Worm (Caenorhabditis elegans) whole organism, L1 larva: Measurements from ENCODE around the gene K09E2.2.

Experiments
- C04F5.9 ChIP-seq: sonication (generic microtip); optimal IDR thresholded peaks from 2 replicates; lab custom pipeline; 2016; ENCODE audit warnings: missing genetic modification characterization, missing compliant biosample characterization
- C34B4.2 ChIP-seq: sonication (generic microtip); optimal IDR thresholded peaks from 2 replicates; lab custom pipeline; 2017; ENCODE audit warnings: mild to moderate bottlenecking, missing genetic modification characterization, missing compliant biosample characterization
- F16B12.6 ChIP-seq: fragments of 150-350 bp; optimal IDR thresholded peaks from 2 replicates; lab custom pipeline; 2014; ENCODE audit warnings: missing biosample characterization, missing genetic modification characterization
- aly-2 ChIP-seq: fragments of 150-350 bp; optimal IDR thresholded peaks from 2 replicates; lab custom pipeline; 2014; ENCODE audit warnings: missing biosample characterization, missing genetic modification characterization
- ceh-63 ChIP-seq: fragments of 200-800 bp; sonication (Bioruptor generic); optimal IDR thresholded peaks from 2 replicates; lab custom pipeline; 2018; ENCODE audit warnings: mild to moderate bottlenecking, missing genetic modification characterization, missing compliant biosample characterization
- ceh-88 ChIP-seq: fragments of 200-800 bp; sonication (Bioruptor generic); IDR thresholded peaks from 2 replicates; pipeline ENCODE4 v1.3.6; 2022; ENCODE audit warnings: missing genetic modification characterization, missing compliant biosample characterization
- dsc-1 ChIP-seq: sonication (generic microtip); optimal IDR thresholded peaks from 2 replicates; lab custom pipeline; 2016; ENCODE audit warnings: mild to moderate bottlenecking, missing genetic modification characterization, missing compliant biosample characterization
- egl-13 ChIP-seq: sonication (generic microtip); optimal IDR thresholded peaks from 2 replicates; lab custom pipeline; 2016; ENCODE audit warnings: missing genotype, missing genetic modification reagents, missing genetic modification characterization, missing compliant biosample characterization
- elt-2 ChIP-seq: sonication (generic microtip); optimal IDR thresholded peaks from 2 replicates; lab custom pipeline; 2016; ENCODE audit warnings: missing genetic modification characterization, mild to moderate bottlenecking, inconsistent platforms, missing compliant biosample characterization, missing genetic modification reagents
- fkh-4 ChIP-seq: sonication (generic microtip); optimal IDR thresholded peaks from 2 replicates; lab custom pipeline; 2016; ENCODE audit warnings: missing compliant biosample characterization, missing genetic modification characterization, borderline replicate concordance
- fos-1 ChIP-seq: fragments of 150-350 bp; optimal IDR thresholded peaks from 2 replicates; lab custom pipeline; 2014; ENCODE audit warnings: missing biosample characterization, missing genetic modification characterization
- grh-1 ChIP-seq: fragments of 200-800 bp; sonication (Bioruptor generic); IDR thresholded peaks from 2 replicates; pipeline ENCODE4 v1.3.6; 2022; ENCODE audit warnings: missing genetic modification reagents, missing genetic modification characterization, missing compliant biosample characterization
- hlh-4 ChIP-seq: sonication (generic microtip); optimal IDR thresholded peaks from 2 replicates; lab custom pipeline; 2016; ENCODE audit warnings: mild to moderate bottlenecking, missing genetic modification characterization, missing compliant biosample characterization
- hpl-2 ChIP-seq: fragments of 150-350 bp; optimal IDR thresholded peaks from 2 replicates; lab custom pipeline; 2014; ENCODE audit warnings: missing biosample characterization, missing genetic modification reagents, missing genetic modification characterization
- lin-13 ChIP-seq: fragments of 150-350 bp; optimal IDR thresholded peaks from 2 replicates; lab custom pipeline; 2014; ENCODE audit warnings: missing biosample characterization, missing genetic modification reagents, missing genetic modification characterization
- lin-14 ChIP-seq: fragments of 200-800 bp; sonication (Bioruptor generic); optimal IDR thresholded peaks from 2 replicates; lab custom pipeline; 2018; ENCODE audit warnings: mild to moderate bottlenecking, missing genetic modification characterization, moderate library complexity, missing compliant biosample characterization
- lin-35 ChIP-seq, 2 experiments: fragments of 150-350 bp; optimal IDR thresholded peaks; 2 replicates each; lab custom pipeline; 2014; ENCODE audit warnings: missing biosample characterization in 2 of 2, missing genetic modification characterization in 2 of 2, missing genetic modification reagents in 2 of 2
- lsy-2 ChIP-seq, 2 experiments: fragments of 150-350 bp; optimal IDR thresholded peaks; 2 replicates each; lab custom pipeline; 2014; ENCODE audit warnings: missing biosample characterization in 2 of 2, missing genetic modification characterization in 2 of 2
- mdl-1 ChIP-seq, 2 experiments: fragments of 150-350 bp; optimal IDR thresholded peaks; 2 replicates each; lab custom pipeline; 2014 to 2017; ENCODE audit warnings: missing biosample characterization in 2 of 2, missing genetic modification characterization in 2 of 2, inconsistent platforms in 1 of 2
- nhr-12 ChIP-seq: sonication (generic microtip); optimal IDR thresholded peaks from 2 replicates; lab custom pipeline; 2017; ENCODE audit warnings: missing biosample characterization, missing genetic modification characterization
- nhr-19 ChIP-seq: fragments of 200-800 bp; sonication (Bioruptor generic); conservative IDR thresholded peaks from 2 replicates; pipeline ENCODE4 v1.3.6; 2022; ENCODE audit warnings: missing genetic modification characterization, missing compliant biosample characterization
- nhr-20 ChIP-seq: sonication (generic microtip); optimal IDR thresholded peaks from 2 replicates; lab custom pipeline; 2016; ENCODE audit warnings: mild to moderate bottlenecking, missing genetic modification characterization, missing compliant biosample characterization
- nhr-237 ChIP-seq: fragments of 150-350 bp; optimal IDR thresholded peaks from 2 replicates; lab custom pipeline; 2014; ENCODE audit warnings: missing biosample characterization, missing genetic modification characterization
- nhr-71 ChIP-seq: sonication (generic microtip); optimal IDR thresholded peaks from 2 replicates; lab custom pipeline; 2016; ENCODE audit warnings: mild to moderate bottlenecking, missing genetic modification characterization, moderate library complexity, missing compliant biosample characterization
- nhr-77 ChIP-seq: fragments of 150-350 bp; optimal IDR thresholded peaks from 2 replicates; lab custom pipeline; 2014; ENCODE audit warnings: missing biosample characterization, missing genetic modification characterization
- nhr-85 ChIP-seq: sonication (generic microtip); peaks from one replicate; lab custom pipeline; 2016; ENCODE audit warnings: missing genetic modification characterization, inconsistent platforms, missing compliant biosample characterization
- pag-3 ChIP-seq: sonication (generic microtip); optimal IDR thresholded peaks from 2 replicates; lab custom pipeline; 2017; ENCODE audit warnings: missing genetic modification characterization, mild to moderate bottlenecking, missing compliant biosample characterization, antibody characterized with exemption, borderline replicate concordance; ENCODE audit not compliant: insufficient read depth
- pax-3 ChIP-seq: fragments of 200-800 bp; sonication (Bioruptor generic); optimal IDR thresholded peaks from 2 replicates; lab custom pipeline; 2018; ENCODE audit warnings: mild to moderate bottlenecking, missing genetic modification characterization, moderate library complexity, missing compliant biosample characterization
- pqm-1 ChIP-seq: sonication (generic microtip); optimal IDR thresholded peaks from 3 replicates; lab custom pipeline; 2017; ENCODE audit warnings: missing biosample characterization, missing genetic modification characterization
- rnt-1 ChIP-seq: sonication (generic microtip); optimal IDR thresholded peaks from 2 replicates; lab custom pipeline; 2016; ENCODE audit warnings: mild to moderate bottlenecking, missing genetic modification characterization, moderate library complexity, missing compliant biosample characterization
- snpc-4 ChIP-seq: fragments of 150-350 bp; optimal IDR thresholded peaks from 2 replicates; lab custom pipeline; 2014; ENCODE audit warnings: missing biosample characterization, missing genetic modification characterization
- snu-23 ChIP-seq: sonication (generic microtip); optimal IDR thresholded peaks from 2 replicates; lab custom pipeline; 2016; ENCODE audit warnings: missing genetic modification characterization, missing compliant biosample characterization
- sox-4 ChIP-seq: sonication (generic microtip); optimal IDR thresholded peaks from 2 replicates; lab custom pipeline; 2016; ENCODE audit warnings: missing genetic modification characterization, missing compliant biosample characterization
- swsn-7 ChIP-seq: sonication (generic microtip); optimal IDR thresholded peaks from 2 replicates; lab custom pipeline; 2016; ENCODE audit warnings: missing genetic modification characterization, missing compliant biosample characterization
- tbx-2 ChIP-seq: sonication (generic microtip); optimal IDR thresholded peaks from 2 replicates; lab custom pipeline; 2016; ENCODE audit warnings: missing genetic modification characterization, missing compliant biosample characterization
- unc-130 ChIP-seq: fragments of 150-350 bp; optimal IDR thresholded peaks from 2 replicates; lab custom pipeline; 2017; ENCODE audit warnings: missing biosample characterization, missing genetic modification characterization, inconsistent platforms
- xbp-1 ChIP-seq: sonication (generic microtip); optimal IDR thresholded peaks from 2 replicates; lab custom pipeline; 2016; ENCODE audit warnings: missing genetic modification characterization, missing compliant biosample characterization
- zip-4 ChIP-seq: fragments of 200-800 bp; sonication (Bioruptor generic); optimal IDR thresholded peaks from 2 replicates; lab custom pipeline; 2018; ENCODE audit warnings: mild to moderate bottlenecking, missing genetic modification characterization, moderate library complexity, missing compliant biosample characterization
- ztf-4 ChIP-seq: fragments of 150-350 bp; optimal IDR thresholded peaks from 2 replicates; lab custom pipeline; 2014; ENCODE audit warnings: missing biosample characterization, missing genetic modification characterization

The K09E2.2 gene

DNA sequence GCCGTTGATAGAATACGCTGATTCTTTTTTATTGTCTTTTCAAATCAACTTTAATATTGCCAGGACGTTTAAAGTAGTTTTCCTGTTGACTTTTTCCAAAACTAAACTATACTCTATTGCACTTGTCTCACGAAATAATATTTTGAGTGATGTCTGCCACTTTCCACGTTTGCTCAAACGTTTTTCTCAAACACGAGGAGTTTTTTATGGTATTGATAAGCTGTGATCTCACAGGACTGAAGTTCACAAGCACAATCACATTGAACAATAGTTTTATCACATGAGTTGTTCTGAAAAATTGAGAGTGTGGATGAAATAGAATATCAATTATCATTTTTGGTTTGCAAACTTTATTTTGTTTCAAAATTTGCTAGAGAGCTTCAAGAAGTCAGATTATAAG lies 47.0 kb downstream of the K09E2.2 start:
- TF ChIP-seq elt-2 (tag; lab: Kevin White, UChicago) (peak; percentile 48), pag-3 (tag; lab: Kevin White, UChicago) (no peak), egl-13 (tag; lab: Kevin White, UChicago) (no peak), nhr-12 (tag; lab: Kevin White, UChicago) (no peak), pax-3 (no peak), snpc-4 (tag; lab: Kevin White, UChicago) (no peak), swsn-7 (tag; lab: Kevin White, UChicago) (no peak), lin-35 (GFP tag; optimal IDR thresholded peaks at IDR 0.05; lab: Kevin White, UChicago) (peak in 1 of 2 experiments; percentile 2), C34B4.2 (no peak), nhr-20 (peak; percentile 49)

DNA sequence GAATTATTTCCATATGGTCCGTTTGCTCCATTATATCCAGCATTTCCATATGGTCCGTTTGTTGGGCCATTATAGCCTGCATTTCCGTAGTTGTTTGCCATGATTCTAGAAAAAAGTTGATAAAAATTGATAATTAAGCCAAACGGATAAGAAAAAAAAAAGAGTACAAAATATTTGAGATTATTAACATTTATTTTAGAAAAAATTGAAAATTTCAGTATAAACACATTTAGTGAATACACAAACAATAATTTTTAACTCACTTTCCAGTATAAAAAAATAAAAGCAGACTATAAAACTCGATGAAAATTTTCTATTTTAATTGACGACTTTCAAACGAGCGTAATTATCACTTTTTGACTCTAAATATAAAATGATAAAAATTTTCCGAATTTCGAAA lies 47.8 kb downstream of the K09E2.2 start, which contains the start of gene F53A9.9:
Gene F53A9.9 (minus strand): TSS at position 101 of the 400 bp plus-strand sequence.
- TF ChIP-seq grh-1 (GFP tag; lab: Robert Waterston, UW) (no peak), nhr-85 (no peak), hlh-4 (tag; lab: Kevin White, UChicago) (no peak), ceh-88 (GFP tag; lab: Robert Waterston, UW) (no peak), C34B4.2 (no peak), dsc-1 (tag; lab: Kevin White, UChicago) (no peak), pqm-1 (tag; lab: Kevin White, UChicago) (no peak), ceh-63 (GFP tag; lab: Kevin White, UChicago) (no peak), tbx-2 (tag; lab: Kevin White, UChicago) (no peak), mdl-1 (tag; optimal IDR thresholded peaks at IDR 0.05; lab: Kevin White, UChicago) (no peak), sox-4 (tag; lab: Kevin White, UChicago) (no peak), swsn-7 (tag; lab: Kevin White, UChicago) (no peak), aly-2 (tag; lab: Kevin White, UChicago) (no peak), xbp-1 (no peak), rnt-1 (tag; lab: Kevin White, UChicago) (no peak), nhr-237 (no peak)

DNA sequence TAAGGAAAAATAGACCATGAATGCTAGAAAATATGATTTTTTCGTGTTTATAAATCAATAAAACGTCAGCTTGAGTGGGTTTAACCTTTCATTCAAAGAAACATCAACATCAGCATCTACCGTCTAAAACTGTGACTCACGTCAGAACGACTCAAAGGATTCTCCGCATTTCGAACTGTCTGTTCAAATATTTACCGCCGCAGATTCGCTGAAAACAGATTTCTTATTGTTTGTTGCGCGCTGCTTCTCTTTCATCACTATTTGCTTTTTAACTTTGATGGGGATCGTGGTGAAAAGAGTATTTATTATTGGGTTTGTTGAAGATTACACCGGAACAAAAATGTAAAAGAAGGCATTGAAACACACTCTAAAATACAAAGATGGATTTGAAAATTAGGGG lies 48.4 kb downstream of the K09E2.2 start:
- TF ChIP-seq lin-14 (GFP tag; lab: Kevin White, UChicago), result peak; percentile 43
- TF ChIP-seq nhr-85, result no peak
- peak; percentile 31 for TF ChIP-seq nhr-77
- TF ChIP-seq, all 84 proteins: peak for 2

- TF ChIP-seq hpl-2 (GFP tag; lab: Kevin White, UChicago), result no peak
- TF ChIP-seq aly-2 (tag; lab: Kevin White, UChicago), result no peak
- no peak for TF ChIP-seq rnt-1 (tag; lab: Kevin White, UChicago)
- TF ChIP-seq fos-1 (tag; lab: Kevin White, UChicago), result no peak
- TF ChIP-seq, all 84 proteins: peak for 0
These were observed 50.3 kb downstream of the K09E2.2 start, which contains the start of gene tnt-2 for ce11 chrX:8723127-8723600. TSS of gene tnt-2 (minus strand) at chrX:8723550.

DNA sequence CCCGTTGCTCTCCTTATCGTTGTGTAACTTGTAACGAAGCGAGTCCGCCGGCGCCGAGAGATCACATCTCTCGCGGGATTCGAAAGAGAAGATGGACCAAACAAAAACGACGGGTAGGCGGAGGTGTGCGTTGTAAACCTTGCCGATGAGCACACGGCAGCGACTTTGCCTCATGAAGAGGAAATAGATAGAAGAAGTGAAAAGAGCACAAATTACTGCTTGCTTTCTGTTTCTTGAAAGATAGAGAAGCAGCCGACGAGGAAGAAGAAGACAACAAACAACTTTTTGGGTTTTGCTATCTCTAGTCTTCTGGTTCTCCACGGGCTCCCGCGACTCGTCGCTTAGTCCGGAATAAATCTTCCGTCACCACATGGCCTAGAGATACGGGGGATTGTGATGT lies 51.0 kb downstream of the K09E2.2 start:
- TF ChIP-seq lsy-2 (tag; optimal IDR thresholded peaks at IDR 0.05; lab: Kevin White, UChicago) (peak in 1 of 2 experiments; percentile 62), nhr-71 (tag; lab: Kevin White, UChicago) (peak; percentile 80), F16B12.6 (tag; lab: Kevin White, UChicago) (no peak), zip-4 (GFP tag; lab: Kevin White, UChicago) (no peak), pag-3 (tag; lab: Kevin White, UChicago) (peak; percentile 97), lin-14 (GFP tag; lab: Kevin White, UChicago) (peak; percentile 85), unc-130 (tag; lab: Kevin White, UChicago) (peak; percentile 31), mdl-1 (tag; optimal IDR thresholded peaks at IDR 0.05; lab: Kevin White, UChicago) (peak in 1 of 2 experiments; percentile 50), nhr-19 (GFP tag; lab: Robert Waterston, UW) (peak; percentile 46), swsn-7 (tag; lab: Kevin White, UChicago) (peak; percentile 26), tbx-2 (tag; lab: Kevin White, UChicago) (peak; percentile 12), dsc-1 (tag; lab: Kevin White, UChicago) (peak; percentile 66), C04F5.9 (tag; lab: Kevin White, UChicago) (no peak), lin-35 (GFP tag; optimal IDR thresholded peaks at IDR 0.05; lab: Kevin White, UChicago) (peak in 1 of 2 experiments; percentile 13), rnt-1 (tag; lab: Kevin White, UChicago) (peak; percentile 45), snu-23 (GFP tag; lab: Kevin White, UChicago) (peak; percentile 56), ztf-4 (tag; lab: Kevin White, UChicago) (peak; percentile 5), nhr-20 (peak; percentile 59), fkh-4 (tag; lab: Kevin White, UChicago) (peak; percentile 34), lin-13 (GFP tag; lab: Kevin White, UChicago) (no peak)
